Worm (Caenorhabditis elegans) whole organism, L1 larva: ENCODE results near the gene F44A6.3.

ENCODE experiments used
- C16A3.4 ChIP-seq: fragments of 150-350 bp; optimal IDR thresholded peaks from 2 replicates; lab custom pipeline; 2014; ENCODE audit warnings: missing biosample characterization, missing genetic modification characterization
- F16B12.6 ChIP-seq: fragments of 150-350 bp; optimal IDR thresholded peaks from 2 replicates; lab custom pipeline; 2014; ENCODE audit warnings: missing biosample characterization, missing genetic modification characterization
- aly-2 ChIP-seq: fragments of 150-350 bp; optimal IDR thresholded peaks from 2 replicates; lab custom pipeline; 2014; ENCODE audit warnings: missing biosample characterization, missing genetic modification characterization
- blmp-1 ChIP-seq: fragments of 150-350 bp; optimal IDR thresholded peaks from 2 replicates; lab custom pipeline; 2014; ENCODE audit warnings: missing biosample characterization, missing genetic modification characterization
- ceh-63 ChIP-seq: fragments of 200-800 bp; sonication (Bioruptor generic); optimal IDR thresholded peaks from 2 replicates; lab custom pipeline; 2018; ENCODE audit warnings: mild to moderate bottlenecking, missing genetic modification characterization, missing compliant biosample characterization
- ces-1 ChIP-seq: fragments of 150-350 bp; optimal IDR thresholded peaks from 2 replicates; lab custom pipeline; 2014; ENCODE audit warnings: missing biosample characterization, missing genetic modification reagents, missing genetic modification characterization
- dpl-1 ChIP-seq, 3 experiments: fragments of 150-350 bp in 2 of 3; sonication (generic microtip) in 1 of 3; optimal IDR thresholded peaks; 2 replicates each; lab custom pipeline; 2014 to 2017; ENCODE audit warnings: missing biosample characterization in 3 of 3, missing genetic modification characterization in 3 of 3, missing genetic modification reagents in 3 of 3
- efl-1 ChIP-seq, 4 experiments: fragments of 150-350 bp; optimal IDR thresholded peaks in 3 of 4; peaks in 1 of 4; 1 replicate in 1 of 4; 2 replicates in 3 of 4; lab custom pipeline; 2014; ENCODE audit warnings: missing biosample characterization in 2 of 4, missing genetic modification characterization in 2 of 4, missing genetic modification reagents in 2 of 4
- egl-13 ChIP-seq: sonication (generic microtip); optimal IDR thresholded peaks from 2 replicates; lab custom pipeline; 2016; ENCODE audit warnings: missing genotype, missing genetic modification reagents, missing genetic modification characterization, missing compliant biosample characterization
- egl-27 ChIP-seq, 2 experiments: fragments of 150-350 bp in 1 of 2; sonication (generic microtip); optimal IDR thresholded peaks; 3 replicates each; lab custom pipeline; 2017 to 2018; ENCODE audit warnings: missing biosample characterization in 2 of 2, missing genetic modification characterization in 2 of 2, missing genetic modification reagents in 2 of 2
- elt-3 ChIP-seq, 6 experiments: fragments of 150-350 bp in 1 of 6; sonication (generic microtip); optimal IDR thresholded peaks; 2 replicates each; lab custom pipeline; 2017 to 2018; ENCODE audit warnings: missing biosample characterization in 6 of 6, missing genetic modification characterization in 6 of 6, inconsistent platforms in 1 of 6
- ets-5 ChIP-seq: fragments of 200-800 bp; sonication (Bioruptor generic); IDR thresholded peaks from 2 replicates; pipeline ENCODE4 v1.3.6; 2022; ENCODE audit warnings: missing genetic modification characterization, missing compliant biosample characterization
- fkh-10 ChIP-seq: sonication (generic microtip); optimal IDR thresholded peaks from 2 replicates; lab custom pipeline; 2017; ENCODE audit warnings: missing biosample characterization, missing genetic modification reagents, missing genetic modification characterization
- fkh-4 ChIP-seq: sonication (generic microtip); optimal IDR thresholded peaks from 2 replicates; lab custom pipeline; 2016; ENCODE audit warnings: missing compliant biosample characterization, missing genetic modification characterization, borderline replicate concordance
- hlh-17 ChIP-seq: fragments of 200-800 bp; sonication (Bioruptor generic); optimal IDR thresholded peaks from 2 replicates; lab custom pipeline; 2018; ENCODE audit warnings: missing genetic modification characterization, mild to moderate bottlenecking, missing compliant biosample characterization, moderate library complexity, borderline replicate concordance
- hlh-4 ChIP-seq: sonication (generic microtip); optimal IDR thresholded peaks from 2 replicates; lab custom pipeline; 2016; ENCODE audit warnings: mild to moderate bottlenecking, missing genetic modification characterization, missing compliant biosample characterization
- irx-1 ChIP-seq: sonication (generic microtip); optimal IDR thresholded peaks from 2 replicates; lab custom pipeline; 2016; ENCODE audit warnings: missing genetic modification characterization, missing compliant biosample characterization
- lin-13 ChIP-seq: fragments of 150-350 bp; optimal IDR thresholded peaks from 2 replicates; lab custom pipeline; 2014; ENCODE audit warnings: missing biosample characterization, missing genetic modification reagents, missing genetic modification characterization
- lin-14 ChIP-seq: fragments of 200-800 bp; sonication (Bioruptor generic); optimal IDR thresholded peaks from 2 replicates; lab custom pipeline; 2018; ENCODE audit warnings: mild to moderate bottlenecking, missing genetic modification characterization, moderate library complexity, missing compliant biosample characterization
- lin-39 ChIP-seq: fragments of 150-350 bp; optimal IDR thresholded peaks from 2 replicates; lab custom pipeline; 2014; ENCODE audit warnings: missing biosample characterization, missing genetic modification reagents, missing genetic modification characterization
- lir-3 ChIP-seq: sonication (generic microtip); optimal IDR thresholded peaks from 2 replicates; lab custom pipeline; 2016; ENCODE audit warnings: mild to moderate bottlenecking, missing genetic modification characterization, moderate library complexity, missing compliant biosample characterization; ENCODE audit not compliant: poor library complexity
- lsy-2 ChIP-seq, 2 experiments: fragments of 150-350 bp; optimal IDR thresholded peaks; 2 replicates each; lab custom pipeline; 2014; ENCODE audit warnings: missing biosample characterization in 2 of 2, missing genetic modification characterization in 2 of 2
- mab-9 ChIP-seq: fragments of 200-800 bp; sonication (Bioruptor generic); IDR thresholded peaks from 2 replicates; pipeline ENCODE4 v1.3.6; 2022; ENCODE audit warnings: missing genetic modification reagents, missing genetic modification characterization, missing compliant biosample characterization
- mdl-1 ChIP-seq, 2 experiments: fragments of 150-350 bp; optimal IDR thresholded peaks; 2 replicates each; lab custom pipeline; 2014 to 2017; ENCODE audit warnings: missing biosample characterization in 2 of 2, missing genetic modification characterization in 2 of 2, inconsistent platforms in 1 of 2
- mef-2 ChIP-seq: fragments of 150-350 bp; optimal IDR thresholded peaks from 2 replicates; lab custom pipeline; 2014; ENCODE audit warnings: missing biosample characterization, missing genetic modification characterization
- nhr-19 ChIP-seq: fragments of 200-800 bp; sonication (Bioruptor generic); conservative IDR thresholded peaks from 2 replicates; pipeline ENCODE4 v1.3.6; 2022; ENCODE audit warnings: missing genetic modification characterization, missing compliant biosample characterization
- nhr-20 ChIP-seq: sonication (generic microtip); optimal IDR thresholded peaks from 2 replicates; lab custom pipeline; 2016; ENCODE audit warnings: mild to moderate bottlenecking, missing genetic modification characterization, missing compliant biosample characterization
- nhr-47 ChIP-seq: sonication (generic microtip); optimal IDR thresholded peaks from 2 replicates; lab custom pipeline; 2016; ENCODE audit warnings: mild to moderate bottlenecking, missing genetic modification characterization, moderate library complexity, missing compliant biosample characterization
- nhr-71 ChIP-seq: sonication (generic microtip); optimal IDR thresholded peaks from 2 replicates; lab custom pipeline; 2016; ENCODE audit warnings: mild to moderate bottlenecking, missing genetic modification characterization, moderate library complexity, missing compliant biosample characterization
- nhr-77 ChIP-seq: fragments of 150-350 bp; optimal IDR thresholded peaks from 2 replicates; lab custom pipeline; 2014; ENCODE audit warnings: missing biosample characterization, missing genetic modification characterization
- nhr-85 ChIP-seq: sonication (generic microtip); peaks from one replicate; lab custom pipeline; 2016; ENCODE audit warnings: missing genetic modification characterization, inconsistent platforms, missing compliant biosample characterization
- nhr-90 ChIP-seq: sonication (generic microtip); optimal IDR thresholded peaks from 2 replicates; lab custom pipeline; 2016; ENCODE audit warnings: mild to moderate bottlenecking, missing genetic modification characterization, missing compliant biosample characterization; ENCODE audit not compliant: poor library complexity
- pag-3 ChIP-seq: sonication (generic microtip); optimal IDR thresholded peaks from 2 replicates; lab custom pipeline; 2017; ENCODE audit warnings: missing genetic modification characterization, mild to moderate bottlenecking, missing compliant biosample characterization, antibody characterized with exemption, borderline replicate concordance; ENCODE audit not compliant: insufficient read depth
- pax-3 ChIP-seq: fragments of 200-800 bp; sonication (Bioruptor generic); optimal IDR thresholded peaks from 2 replicates; lab custom pipeline; 2018; ENCODE audit warnings: mild to moderate bottlenecking, missing genetic modification characterization, moderate library complexity, missing compliant biosample characterization
- rnt-1 ChIP-seq: sonication (generic microtip); optimal IDR thresholded peaks from 2 replicates; lab custom pipeline; 2016; ENCODE audit warnings: mild to moderate bottlenecking, missing genetic modification characterization, moderate library complexity, missing compliant biosample characterization
- skn-1 ChIP-seq: fragments of 150-350 bp; optimal IDR thresholded peaks from 2 replicates; lab custom pipeline; 2014; ENCODE audit warnings: missing biosample characterization, missing genetic modification characterization
- snu-23 ChIP-seq: sonication (generic microtip); optimal IDR thresholded peaks from 2 replicates; lab custom pipeline; 2016; ENCODE audit warnings: missing genetic modification characterization, missing compliant biosample characterization
- sptf-1 ChIP-seq: fragments of 150-350 bp; optimal IDR thresholded peaks from 2 replicates; lab custom pipeline; 2014; ENCODE audit warnings: missing biosample characterization, missing genetic modification characterization
- sup-37 ChIP-seq: fragments of 200-800 bp; sonication (Bioruptor generic); optimal IDR thresholded peaks from 2 replicates; lab custom pipeline; 2018; ENCODE audit warnings: mild to moderate bottlenecking, missing genetic modification characterization, missing compliant biosample characterization
- tbx-2 ChIP-seq: sonication (generic microtip); optimal IDR thresholded peaks from 2 replicates; lab custom pipeline; 2016; ENCODE audit warnings: missing genetic modification characterization, missing compliant biosample characterization
- tlp-1 ChIP-seq: fragments of 150-350 bp; optimal IDR thresholded peaks from 2 replicates; lab custom pipeline; 2014; ENCODE audit warnings: missing biosample characterization, missing genetic modification characterization
- unc-130 ChIP-seq: fragments of 150-350 bp; optimal IDR thresholded peaks from 2 replicates; lab custom pipeline; 2017; ENCODE audit warnings: missing biosample characterization, missing genetic modification characterization, inconsistent platforms
- unc-30 ChIP-seq: sonication (generic microtip); optimal IDR thresholded peaks from 2 replicates; lab custom pipeline; 2017; ENCODE audit warnings: missing biosample characterization, missing genetic modification characterization
- unc-62 ChIP-seq: fragments of 150-350 bp; optimal IDR thresholded peaks from 2 replicates; lab custom pipeline; 2014; ENCODE audit warnings: missing biosample characterization, missing genetic modification reagents, missing genetic modification characterization
- xbp-1 ChIP-seq: sonication (generic microtip); optimal IDR thresholded peaks from 2 replicates; lab custom pipeline; 2016; ENCODE audit warnings: missing genetic modification characterization, missing compliant biosample characterization
- ztf-4 ChIP-seq: fragments of 150-350 bp; optimal IDR thresholded peaks from 2 replicates; lab custom pipeline; 2014; ENCODE audit warnings: missing biosample characterization, missing genetic modification characterization

The F44A6.3 gene

DNA sequence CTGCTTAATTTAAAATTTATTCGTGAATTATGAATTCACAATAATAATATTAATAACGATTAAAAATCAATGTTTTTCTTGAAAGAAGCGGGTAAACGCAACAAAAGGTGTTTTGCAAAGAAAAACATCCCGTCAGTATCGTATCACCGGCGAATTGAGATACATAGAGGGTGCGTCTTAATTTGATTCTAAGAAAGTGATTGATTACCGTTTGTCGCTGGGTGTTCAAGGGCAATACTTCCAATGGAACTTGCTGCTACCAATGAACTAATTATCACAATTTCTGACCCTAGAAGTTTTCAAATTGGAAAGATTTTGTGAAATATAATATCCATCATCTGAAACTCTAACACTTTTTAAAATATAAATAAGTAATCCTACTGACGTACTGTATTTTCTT is 33.0 kb downstream of the F44A6.3 start:
- no peak for TF ChIP-seq lin-13 (GFP tag; lab: Kevin White, UChicago)
- TF ChIP-seq egl-13: no peak
- TF ChIP-seq nhr-77: no peak
- TF ChIP-seq nhr-85 (tag; lab: Kevin White, UChicago): peak; percentile 88
- peak; percentile 91 for TF ChIP-seq blmp-1
- TF ChIP-seq ztf-4 (tag; lab: Kevin White, UChicago): no peak
- TF ChIP-seq xbp-1: no peak
- no peak for TF ChIP-seq unc-62
- TF ChIP-seq lir-3: no peak
- no peak for TF ChIP-seq nhr-90 (tag; lab: Kevin White, UChicago)
- TF ChIP-seq lsy-2 (tag; optimal IDR thresholded peaks at IDR 0.05; lab: Kevin White, UChicago): no peak
- no peak for TF ChIP-seq fkh-10 (GFP tag; lab: Kevin White, UChicago)
- TF ChIP-seq lin-39 (tag; lab: Kevin White, UChicago): no peak
- no peak for TF ChIP-seq pax-3 (tag; lab: Kevin White, UChicago)
- peak; percentile 5 for TF ChIP-seq nhr-20 (tag; lab: Kevin White, UChicago)
- peak; percentile 62 for TF ChIP-seq lin-14 (GFP tag; lab: Kevin White, UChicago)
- no peak for TF ChIP-seq irx-1 (tag; lab: Kevin White, UChicago)
- TF ChIP-seq elt-3 (tag; optimal IDR thresholded peaks at IDR 0.05; lab: Kevin White, UChicago): peak in 2 of 6 experiments; percentile 1 to 80
- TF ChIP-seq pag-3 (tag; lab: Kevin White, UChicago): no peak
- TF ChIP-seq tbx-2 (tag; lab: Kevin White, UChicago): no peak

DNA sequence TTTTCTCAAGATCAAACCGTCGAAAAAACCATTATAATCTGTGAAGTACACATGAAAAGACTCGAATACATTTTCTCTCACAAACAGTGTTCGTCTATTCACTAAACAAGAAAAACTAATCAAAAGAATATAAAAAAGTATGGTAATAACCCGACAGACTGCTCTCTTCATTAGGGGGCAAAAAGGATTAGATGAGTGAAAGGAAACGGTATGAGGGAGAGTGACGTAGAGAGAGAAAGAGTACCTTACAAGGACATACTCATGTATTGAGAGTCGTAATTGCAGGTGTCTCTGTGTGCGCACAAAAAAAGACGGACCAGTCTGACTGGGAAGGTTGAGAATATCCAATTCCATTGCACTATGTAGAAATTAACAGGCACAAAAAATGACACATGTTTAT is 37.1 kb downstream of the F44A6.3 start:
- peak; percentile 54 for TF ChIP-seq blmp-1
- no peak for TF ChIP-seq egl-13
- no peak for TF ChIP-seq efl-1 (optimal IDR thresholded peaks at IDR 0.05; lab: Kevin White, UChicago)
- no peak for TF ChIP-seq efl-1 (GFP tag; optimal IDR thresholded peaks at IDR 0.05 in 1 of 2; lab: Kevin White, UChicago)
- TF ChIP-seq dpl-1 (GFP tag; optimal IDR thresholded peaks at IDR 0.05; lab: Kevin White, UChicago): no peak
- TF ChIP-seq nhr-71 (tag; lab: Kevin White, UChicago): no peak
- TF ChIP-seq F16B12.6: no peak

DNA sequence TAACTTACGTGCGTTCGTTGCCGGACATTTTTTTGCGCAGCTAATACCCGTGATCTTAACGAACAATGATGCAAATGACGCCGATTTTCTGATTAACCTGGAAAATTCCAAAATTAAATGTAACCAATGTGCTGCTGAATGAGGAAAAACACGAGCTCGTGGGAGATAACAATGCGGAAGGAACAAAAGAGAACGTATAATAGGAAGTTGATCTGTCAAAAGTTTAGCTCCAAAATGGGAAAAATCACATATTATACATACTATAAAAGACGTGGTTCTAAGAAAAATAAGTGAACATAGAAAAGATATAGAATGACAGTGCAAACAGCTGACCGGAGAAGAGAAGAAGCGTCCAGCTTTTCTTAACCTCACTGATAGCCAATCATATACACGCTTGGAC is 40.2 kb downstream of the F44A6.3 start, which contains the start of gene C14H10.2:
Gene C14H10.2, minus strand, starts transcription at position 101 of the 400 bp plus-strand sequence.
- peak; percentile 7 for TF ChIP-seq rnt-1
- TF ChIP-seq lin-14 (GFP tag; lab: Kevin White, UChicago): peak; percentile 8
- TF ChIP-seq nhr-19 (GFP tag; lab: Robert Waterston, UW): no peak

ce11 chrX:10254068-10254467 is 41.5 kb downstream of the F44A6.3 start:
- peak in 1 of 2 experiments; percentile 8 for TF ChIP-seq lsy-2 (tag; optimal IDR thresholded peaks at IDR 0.05; lab: Kevin White, UChicago)
- TF ChIP-seq skn-1 (tag; lab: Kevin White, UChicago): no peak
- TF ChIP-seq lin-39 (tag; lab: Kevin White, UChicago): no peak
- TF ChIP-seq sup-37 (GFP tag; lab: Kevin White, UChicago): no peak
- TF ChIP-seq ces-1: no peak
- no peak for TF ChIP-seq ets-5 (GFP tag; lab: Robert Waterston, UW)
- TF ChIP-seq ceh-63 (GFP tag; lab: Kevin White, UChicago): no peak
- TF ChIP-seq egl-27 (tag; optimal IDR thresholded peaks at IDR 0.05; lab: Kevin White, UChicago): no peak
- TF ChIP-seq unc-30 (tag; lab: Kevin White, UChicago): no peak
- no peak for TF ChIP-seq sptf-1
- TF ChIP-seq xbp-1: no peak
- no peak for TF ChIP-seq hlh-4 (tag; lab: Kevin White, UChicago)
- TF ChIP-seq mdl-1 (tag; optimal IDR thresholded peaks at IDR 0.05; lab: Kevin White, UChicago): no peak
- no peak for TF ChIP-seq aly-2 (tag; lab: Kevin White, UChicago)
- TF ChIP-seq tlp-1: no peak
- TF ChIP-seq fkh-4: no peak
- no peak for TF ChIP-seq nhr-90 (tag; lab: Kevin White, UChicago)
- TF ChIP-seq hlh-17 (GFP tag; lab: Kevin White, UChicago): no peak
- peak; percentile 30 for TF ChIP-seq unc-130 (tag; lab: Kevin White, UChicago)
- TF ChIP-seq nhr-20 (tag; lab: Kevin White, UChicago): peak; percentile 9
- TF ChIP-seq mab-9 (GFP tag; lab: Robert Waterston, UW): no peak
- peak; percentile 6 for TF ChIP-seq snu-23
- 0 out of 2 replicates have a peak, but pooled peaks have one; percentile 27 for TF ChIP-seq nhr-19 (GFP tag; lab: Robert Waterston, UW)
- TF ChIP-seq nhr-77: no peak
- TF ChIP-seq elt-3 (tag; optimal IDR thresholded peaks at IDR 0.05; lab: Kevin White, UChicago): no peak
- TF ChIP-seq C16A3.4 (tag; lab: Kevin White, UChicago): no peak
- TF ChIP-seq nhr-47 (tag; lab: Kevin White, UChicago): no peak
- no peak for TF ChIP-seq mef-2 (tag; lab: Kevin White, UChicago)
